Fruit fly (Drosophila melanogaster) whole organism: ENCODE data around the gene CG14785.

Source experiments
- Dll ChIP-seq: fragments of >200 bp; optimal IDR thresholded peaks from 2 replicates; lab custom pipeline; 2017
- EcR ChIP-seq, 2 experiments: fragments of >200 bp; optimal IDR thresholded peaks; 2 replicates each; lab custom pipeline; 2017; ENCODE audit warnings: missing biosample characterization in 2 of 2, missing genetic modification characterization in 2 of 2, missing genetic modification reagents in 2 of 2
- pan ChIP-seq: fragments of >200 bp; optimal IDR thresholded peaks from 2 replicates; lab custom pipeline; 2017
- psq ChIP-seq: fragments of >200 bp; optimal IDR thresholded peaks from 2 replicates; lab custom pipeline; 2017

DNA sequence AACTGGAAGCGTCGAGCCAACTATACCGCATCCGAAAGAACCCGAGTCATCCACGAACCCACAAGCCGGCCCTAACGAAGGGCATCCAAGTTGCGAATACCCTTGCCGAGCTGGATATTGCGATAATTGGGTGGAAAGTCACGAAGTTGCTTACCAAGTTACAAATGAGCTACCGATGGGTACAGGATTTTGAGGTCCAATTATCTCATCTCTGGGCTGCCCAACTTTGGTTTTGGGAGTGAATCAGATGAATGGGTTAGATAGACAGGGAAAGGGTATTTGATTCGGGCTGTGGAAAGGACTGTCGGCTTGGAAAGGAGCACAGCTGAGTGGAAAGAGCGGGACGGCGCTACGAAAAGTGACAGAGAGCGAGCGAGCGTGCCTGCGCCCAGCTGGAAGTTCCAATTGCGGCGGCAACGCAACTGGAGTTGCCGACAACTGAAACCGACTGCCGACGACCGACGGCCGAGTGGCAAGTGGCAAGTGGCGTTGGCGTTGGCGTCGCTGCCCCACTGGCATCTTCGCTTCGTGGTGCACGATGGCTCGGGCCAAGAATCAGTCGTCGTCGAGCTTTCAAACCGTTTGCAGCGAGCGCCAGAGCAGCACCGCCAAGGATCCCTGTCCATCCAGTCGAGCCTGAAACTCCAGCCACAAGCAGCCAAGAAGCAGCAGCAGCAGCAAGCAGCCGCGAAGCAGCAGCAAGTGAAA, 45.5 kb downstream of the CG14785 start:
- no peak for TF ChIP-seq EcR (GFP tag; optimal IDR thresholded peaks at IDR 0.05; lab: Kevin White, UChicago)
- no peak for TF ChIP-seq Dll (lab: Kevin White, UChicago)
- TF ChIP-seq psq (lab: Kevin White, UChicago), result no peak
- no peak for TF ChIP-seq pan (lab: Kevin White, UChicago)
